Fruit fly (Drosophila melanogaster) whole organism, prepupa: Measurements from ENCODE around the gene CG31797.

Experiments used
- CG10631 ChIP-seq: fragments of 200-800 bp; sonication (Bioruptor generic); optimal IDR thresholded peaks from 2 replicates; lab custom pipeline; 2016; ENCODE audit warnings: missing biosample characterization, missing genetic modification characterization
- CG11762 ChIP-seq: fragments of 200-800 bp; sonication (Bioruptor generic); optimal IDR thresholded peaks from 3 replicates; lab custom pipeline; 2016; ENCODE audit warnings: missing biosample characterization, missing genetic modification characterization; ENCODE audit not compliant: insufficient read depth
- CG11902 ChIP-seq: fragments of 200-800 bp; sonication (Bioruptor generic); optimal IDR thresholded peaks from 3 replicates; lab custom pipeline; 2016; ENCODE audit warnings: missing biosample characterization, missing genetic modification characterization
- CG32006 ChIP-seq: fragments of 200-800 bp; sonication (Bioruptor generic); optimal IDR thresholded peaks from 3 replicates; lab custom pipeline; 2017; ENCODE audit warnings: missing biosample characterization, mild to moderate bottlenecking, missing genetic modification characterization
- CG3919 ChIP-seq: fragments of 200-800 bp; sonication (Bioruptor generic); optimal IDR thresholded peaks from 3 replicates; lab custom pipeline; 2016; ENCODE audit warnings: missing biosample characterization, missing genetic modification characterization
- CG6163 ChIP-seq: fragments of 200-800 bp; sonication (Bioruptor generic); IDR thresholded peaks from 3 replicates; pipeline ENCODE4 v1.3.6; 2022; ENCODE audit warnings: missing biosample characterization, missing genetic modification characterization
- CG6854 ChIP-seq: fragments of 200-800 bp; sonication (Bioruptor generic); optimal IDR thresholded peaks from 2 replicates; lab custom pipeline; 2017; ENCODE audit warnings: missing biosample characterization, mild to moderate bottlenecking, missing genetic modification characterization
- CG8119 ChIP-seq: fragments of 200-800 bp; sonication (Bioruptor generic); IDR thresholded peaks from 3 replicates; pipeline ENCODE4 v1.3.6; 2022; ENCODE audit warnings: missing biosample characterization, missing genetic modification characterization
- Eip78C ChIP-seq: fragments of 200-800 bp; sonication (Bioruptor generic); peaks from one replicate; lab custom pipeline; 2016; ENCODE audit warnings: missing biosample characterization, missing genetic modification characterization
- Gug ChIP-seq: fragments of 200-800 bp; sonication (Bioruptor generic); IDR thresholded peaks from 2 replicates; pipeline ENCODE4 v1.3.6; 2022; ENCODE audit warnings: missing biosample characterization, missing genetic modification characterization
- Hr38 ChIP-seq: sonication (Bioruptor generic); optimal IDR thresholded peaks from 2 replicates; lab custom pipeline; 2016; ENCODE audit warnings: missing biosample characterization, missing genetic modification characterization
- Hr39 ChIP-seq: fragments of 200-800 bp; sonication (Bioruptor generic); optimal IDR thresholded peaks from 2 replicates; lab custom pipeline; 2016; ENCODE audit warnings: missing biosample characterization, missing genetic modification characterization
- Hr4 ChIP-seq: fragments of 200-800 bp; sonication (Bioruptor generic); optimal IDR thresholded peaks from 3 replicates; lab custom pipeline; 2016; ENCODE audit warnings: missing biosample characterization, missing genetic modification characterization
- OdsH ChIP-seq: fragments of 200-800 bp; sonication (Bioruptor generic); optimal IDR thresholded peaks from 3 replicates; lab custom pipeline; 2016; ENCODE audit warnings: missing biosample characterization, missing genetic modification characterization
- fd59A ChIP-seq: fragments of 200-800 bp; sonication (Bioruptor generic); optimal IDR thresholded peaks from 2 replicates; lab custom pipeline; 2017; ENCODE audit warnings: missing biosample characterization, mild to moderate bottlenecking, missing genetic modification characterization, missing genetic modification reagents
- fkh ChIP-seq: fragments of 200-800 bp; sonication (Bioruptor generic); optimal IDR thresholded peaks from 3 replicates; lab custom pipeline; 2017; ENCODE audit warnings: missing biosample characterization, mild to moderate bottlenecking, missing genetic modification characterization, moderate library complexity
- pdm3 ChIP-seq: fragments of 200-800 bp; sonication (Bioruptor generic); optimal IDR thresholded peaks from 3 replicates; lab custom pipeline; 2016; ENCODE audit warnings: missing biosample characterization, missing genetic modification characterization
- svp ChIP-seq: fragments of 200-800 bp; sonication (Bioruptor generic); peaks from one replicate; lab custom pipeline; 2016; ENCODE audit warnings: missing biosample characterization, missing genetic modification characterization

The CG31797 gene

DNA sequence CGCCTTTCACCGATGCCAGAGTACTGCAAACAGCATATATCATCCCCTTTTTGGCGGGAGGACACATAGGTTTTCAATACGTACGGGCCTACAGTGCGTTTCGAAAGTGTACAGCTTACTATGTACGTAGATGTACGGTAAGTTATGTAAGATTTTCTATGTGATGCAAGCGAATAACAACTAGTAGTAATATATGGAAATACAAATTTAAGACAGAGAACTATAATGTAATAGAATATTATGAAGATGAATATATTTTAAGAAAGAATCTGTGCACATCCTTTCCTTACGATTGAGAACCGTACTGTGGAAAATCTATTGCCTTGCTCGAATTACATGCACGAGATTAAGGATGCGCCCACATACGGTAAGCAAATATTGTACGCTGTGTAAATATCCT, 44.1 kb downstream of the CG31797 start:
- TF ChIP-seq CG6854 (GFP tag; lab: Kevin White, UChicago) (no peak), svp (GFP tag; lab: Kevin White, UChicago) (peak; percentile 52), Gug (GFP tag; lab: Robert Waterston, UW) (no peak)

DNA sequence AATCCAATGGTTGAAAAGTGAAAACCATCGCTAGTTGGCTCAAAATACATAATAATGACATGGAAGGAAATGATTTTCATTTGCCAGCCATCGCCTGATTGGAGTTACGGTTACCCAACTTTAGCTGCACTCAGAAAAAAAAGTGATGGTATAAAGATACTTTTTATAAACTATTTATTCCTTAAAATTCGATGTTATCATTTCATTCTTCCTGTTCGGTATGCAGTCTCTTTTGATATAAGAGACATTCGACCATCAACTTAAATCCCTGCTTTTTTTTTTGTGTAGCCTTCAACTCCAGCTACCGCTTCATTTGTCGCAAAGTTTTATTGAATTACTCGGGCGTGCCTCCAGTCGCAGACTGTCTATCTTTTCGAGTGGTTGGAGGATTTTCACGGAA, 49.6 kb downstream of the CG31797 start:
- TF ChIP-seq CG11762 (GFP tag; lab: Kevin White, UChicago) (no peak), fkh (GFP tag; lab: Kevin White, UChicago) (no peak), OdsH (GFP tag; lab: Kevin White, UChicago) (peak; percentile 5), svp (GFP tag; lab: Kevin White, UChicago) (peak; percentile 43), CG8119 (GFP tag; lab: Robert Waterston, UW) (0 out of 3 replicates have a peak, but pooled peaks have one; percentile 30), fd59A (GFP tag; lab: Kevin White, UChicago) (no peak), Hr38 (no peak), Hr4 (GFP tag; lab: Kevin White, UChicago) (peak; percentile 25), CG6163 (GFP tag; lab: Robert Waterston, UW) (0 out of 3 replicates have a peak, but pooled peaks have one; percentile 8), CG3919 (no peak), CG11902 (no peak), CG32006 (GFP tag; lab: Kevin White, UChicago) (peak; percentile 18), CG10631 (GFP tag; lab: Kevin White, UChicago) (peak; percentile 0), Eip78C (GFP tag; lab: Kevin White, UChicago) (peak; percentile 27), pdm3 (GFP tag; lab: Kevin White, UChicago) (peak; percentile 9), Hr39 (GFP tag; lab: Kevin White, UChicago) (peak; percentile 6)
